Worm (Caenorhabditis elegans) whole organism, early embryonic: Measurements from ENCODE around the gene spe-18.

Experiments used
- B0310.2 ChIP-seq: sonication (generic microtip); optimal IDR thresholded peaks from 2 replicates; lab custom pipeline; 2016; ENCODE audit warnings: mild to moderate bottlenecking, missing genetic modification characterization, missing compliant biosample characterization
- ama-1 ChIP-seq: fragments of 150-350 bp; optimal IDR thresholded peaks from 2 replicates; lab custom pipeline; 2014
- flt-1 ChIP-seq: fragments of 200-800 bp; sonication (Bioruptor generic); IDR thresholded peaks from 2 replicates; pipeline ENCODE4 v1.3.6; 2022; ENCODE audit warnings: missing genetic modification characterization, missing compliant biosample characterization
- pes-1 ChIP-seq: fragments of 200-800 bp; sonication (Bioruptor generic); IDR thresholded peaks from 2 replicates; pipeline ENCODE4 v1.3.6; 2022; ENCODE audit warnings: missing genetic modification reagents, missing genetic modification characterization, missing compliant biosample characterization
- tra-4 ChIP-seq: sonication (generic microtip); optimal IDR thresholded peaks from 2 replicates; lab custom pipeline; 2017; ENCODE audit warnings: missing genetic modification characterization, missing compliant biosample characterization

DNA sequence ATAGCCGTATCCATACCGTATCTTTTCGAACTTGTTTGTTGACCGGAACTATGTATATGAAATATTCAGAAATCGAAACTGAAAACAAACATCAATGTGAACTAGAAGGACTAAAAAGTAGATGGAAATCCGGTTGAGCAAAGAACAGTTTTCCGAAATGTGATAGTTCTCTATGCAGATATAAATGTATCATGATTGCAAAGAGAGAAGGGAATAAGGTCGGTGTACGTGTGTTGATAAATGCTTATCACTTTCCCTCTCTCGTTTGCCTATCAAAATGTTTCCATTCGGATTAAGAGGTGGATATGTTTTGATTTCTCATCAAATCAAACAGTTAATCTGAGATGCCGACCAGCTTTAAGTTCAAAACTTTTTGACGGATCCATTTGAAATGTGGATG, 5.0 kb downstream of the spe-18 start:
- no peak for TF ChIP-seq ama-1 (lab: Kevin White, UChicago)
- TF ChIP-seq B0310.2 (tag; lab: Kevin White, UChicago), result no peak
- no peak for TF ChIP-seq pes-1
- TF ChIP-seq tra-4 (tag; lab: Kevin White, UChicago), result no peak
- no peak for TF ChIP-seq flt-1
